Worm (Caenorhabditis elegans) whole organism, L1 larva: ENCODE results near the gene F18E3.13.

Source experiments
- C04F5.9 ChIP-seq: sonication (generic microtip); optimal IDR thresholded peaks from 2 replicates; lab custom pipeline; 2016; ENCODE audit warnings: missing genetic modification characterization, missing compliant biosample characterization
- C16A3.4 ChIP-seq: fragments of 150-350 bp; optimal IDR thresholded peaks from 2 replicates; lab custom pipeline; 2014; ENCODE audit warnings: missing biosample characterization, missing genetic modification characterization
- C34B4.2 ChIP-seq: sonication (generic microtip); optimal IDR thresholded peaks from 2 replicates; lab custom pipeline; 2017; ENCODE audit warnings: mild to moderate bottlenecking, missing genetic modification characterization, missing compliant biosample characterization
- aha-1 ChIP-seq: fragments of 150-350 bp; optimal IDR thresholded peaks from 2 replicates; lab custom pipeline; 2014; ENCODE audit warnings: missing biosample characterization, missing genetic modification characterization
- alr-1 ChIP-seq: fragments of 200-800 bp; sonication (Bioruptor generic); optimal IDR thresholded peaks from 2 replicates; lab custom pipeline; 2018; ENCODE audit warnings: borderline replicate concordance, mild to moderate bottlenecking, missing genetic modification characterization, missing compliant biosample characterization
- aly-2 ChIP-seq: fragments of 150-350 bp; optimal IDR thresholded peaks from 2 replicates; lab custom pipeline; 2014; ENCODE audit warnings: missing biosample characterization, missing genetic modification characterization
- ama-1 ChIP-seq: fragments of 150-350 bp; optimal IDR thresholded peaks from 2 replicates; lab custom pipeline; 2014
- blmp-1 ChIP-seq: fragments of 150-350 bp; optimal IDR thresholded peaks from 2 replicates; lab custom pipeline; 2014; ENCODE audit warnings: missing biosample characterization, missing genetic modification characterization
- ceh-63 ChIP-seq: fragments of 200-800 bp; sonication (Bioruptor generic); optimal IDR thresholded peaks from 2 replicates; lab custom pipeline; 2018; ENCODE audit warnings: mild to moderate bottlenecking, missing genetic modification characterization, missing compliant biosample characterization
- ceh-88 ChIP-seq: fragments of 200-800 bp; sonication (Bioruptor generic); IDR thresholded peaks from 2 replicates; pipeline ENCODE4 v1.3.6; 2022; ENCODE audit warnings: missing genetic modification characterization, missing compliant biosample characterization
- dsc-1 ChIP-seq: sonication (generic microtip); optimal IDR thresholded peaks from 2 replicates; lab custom pipeline; 2016; ENCODE audit warnings: mild to moderate bottlenecking, missing genetic modification characterization, missing compliant biosample characterization
- efl-1 ChIP-seq, 4 experiments: fragments of 150-350 bp; optimal IDR thresholded peaks in 3 of 4; peaks in 1 of 4; 1 replicate in 1 of 4; 2 replicates in 3 of 4; lab custom pipeline; 2014; ENCODE audit warnings: missing biosample characterization in 2 of 4, missing genetic modification characterization in 2 of 4, missing genetic modification reagents in 2 of 4
- egl-27 ChIP-seq, 2 experiments: fragments of 150-350 bp in 1 of 2; sonication (generic microtip); optimal IDR thresholded peaks; 3 replicates each; lab custom pipeline; 2017 to 2018; ENCODE audit warnings: missing biosample characterization in 2 of 2, missing genetic modification characterization in 2 of 2, missing genetic modification reagents in 2 of 2
- elt-2 ChIP-seq: sonication (generic microtip); optimal IDR thresholded peaks from 2 replicates; lab custom pipeline; 2016; ENCODE audit warnings: missing genetic modification characterization, mild to moderate bottlenecking, inconsistent platforms, missing compliant biosample characterization, missing genetic modification reagents
- elt-3 ChIP-seq, 6 experiments: fragments of 150-350 bp in 1 of 6; sonication (generic microtip); optimal IDR thresholded peaks; 2 replicates each; lab custom pipeline; 2017 to 2018; ENCODE audit warnings: missing biosample characterization in 6 of 6, missing genetic modification characterization in 6 of 6, inconsistent platforms in 1 of 6
- fkh-4 ChIP-seq: sonication (generic microtip); optimal IDR thresholded peaks from 2 replicates; lab custom pipeline; 2016; ENCODE audit warnings: missing compliant biosample characterization, missing genetic modification characterization, borderline replicate concordance
- grh-1 ChIP-seq: fragments of 200-800 bp; sonication (Bioruptor generic); IDR thresholded peaks from 2 replicates; pipeline ENCODE4 v1.3.6; 2022; ENCODE audit warnings: missing genetic modification reagents, missing genetic modification characterization, missing compliant biosample characterization
- hlh-4 ChIP-seq: sonication (generic microtip); optimal IDR thresholded peaks from 2 replicates; lab custom pipeline; 2016; ENCODE audit warnings: mild to moderate bottlenecking, missing genetic modification characterization, missing compliant biosample characterization
- hpl-2 ChIP-seq: fragments of 150-350 bp; optimal IDR thresholded peaks from 2 replicates; lab custom pipeline; 2014; ENCODE audit warnings: missing biosample characterization, missing genetic modification reagents, missing genetic modification characterization
- isw-1 ChIP-seq: fragments of 200-800 bp; sonication (Bioruptor generic); IDR thresholded peaks from 2 replicates; pipeline ENCODE4 v1.3.6; 2022; ENCODE audit warnings: missing genetic modification characterization, missing compliant biosample characterization
- lin-35 ChIP-seq, 2 experiments: fragments of 150-350 bp; optimal IDR thresholded peaks; 2 replicates each; lab custom pipeline; 2014; ENCODE audit warnings: missing biosample characterization in 2 of 2, missing genetic modification characterization in 2 of 2, missing genetic modification reagents in 2 of 2
- lsy-2 ChIP-seq, 2 experiments: fragments of 150-350 bp; optimal IDR thresholded peaks; 2 replicates each; lab custom pipeline; 2014; ENCODE audit warnings: missing biosample characterization in 2 of 2, missing genetic modification characterization in 2 of 2
- mab-9 ChIP-seq: fragments of 200-800 bp; sonication (Bioruptor generic); IDR thresholded peaks from 2 replicates; pipeline ENCODE4 v1.3.6; 2022; ENCODE audit warnings: missing genetic modification reagents, missing genetic modification characterization, missing compliant biosample characterization
- mdl-1 ChIP-seq, 2 experiments: fragments of 150-350 bp; optimal IDR thresholded peaks; 2 replicates each; lab custom pipeline; 2014 to 2017; ENCODE audit warnings: missing biosample characterization in 2 of 2, missing genetic modification characterization in 2 of 2, inconsistent platforms in 1 of 2
- mef-2 ChIP-seq: fragments of 150-350 bp; optimal IDR thresholded peaks from 2 replicates; lab custom pipeline; 2014; ENCODE audit warnings: missing biosample characterization, missing genetic modification characterization
- nhr-11 ChIP-seq: fragments of 150-350 bp; optimal IDR thresholded peaks from 2 replicates; lab custom pipeline; 2014; ENCODE audit warnings: missing biosample characterization, missing genetic modification characterization
- nhr-12 ChIP-seq: sonication (generic microtip); optimal IDR thresholded peaks from 2 replicates; lab custom pipeline; 2017; ENCODE audit warnings: missing biosample characterization, missing genetic modification characterization
- nhr-19 ChIP-seq: fragments of 200-800 bp; sonication (Bioruptor generic); conservative IDR thresholded peaks from 2 replicates; pipeline ENCODE4 v1.3.6; 2022; ENCODE audit warnings: missing genetic modification characterization, missing compliant biosample characterization
- nhr-20 ChIP-seq: sonication (generic microtip); optimal IDR thresholded peaks from 2 replicates; lab custom pipeline; 2016; ENCODE audit warnings: mild to moderate bottlenecking, missing genetic modification characterization, missing compliant biosample characterization
- nhr-47 ChIP-seq: sonication (generic microtip); optimal IDR thresholded peaks from 2 replicates; lab custom pipeline; 2016; ENCODE audit warnings: mild to moderate bottlenecking, missing genetic modification characterization, moderate library complexity, missing compliant biosample characterization
- nhr-71 ChIP-seq: sonication (generic microtip); optimal IDR thresholded peaks from 2 replicates; lab custom pipeline; 2016; ENCODE audit warnings: mild to moderate bottlenecking, missing genetic modification characterization, moderate library complexity, missing compliant biosample characterization
- nhr-76 ChIP-seq: sonication (generic microtip); optimal IDR thresholded peaks from 2 replicates; lab custom pipeline; 2017; ENCODE audit warnings: missing biosample characterization, missing genetic modification characterization
- nhr-85 ChIP-seq: sonication (generic microtip); peaks from one replicate; lab custom pipeline; 2016; ENCODE audit warnings: missing genetic modification characterization, inconsistent platforms, missing compliant biosample characterization
- rnt-1 ChIP-seq: sonication (generic microtip); optimal IDR thresholded peaks from 2 replicates; lab custom pipeline; 2016; ENCODE audit warnings: mild to moderate bottlenecking, missing genetic modification characterization, moderate library complexity, missing compliant biosample characterization
- sptf-1 ChIP-seq: fragments of 150-350 bp; optimal IDR thresholded peaks from 2 replicates; lab custom pipeline; 2014; ENCODE audit warnings: missing biosample characterization, missing genetic modification characterization
- sup-37 ChIP-seq: fragments of 200-800 bp; sonication (Bioruptor generic); optimal IDR thresholded peaks from 2 replicates; lab custom pipeline; 2018; ENCODE audit warnings: mild to moderate bottlenecking, missing genetic modification characterization, missing compliant biosample characterization
- swsn-7 ChIP-seq: sonication (generic microtip); optimal IDR thresholded peaks from 2 replicates; lab custom pipeline; 2016; ENCODE audit warnings: missing genetic modification characterization, missing compliant biosample characterization
- tbx-2 ChIP-seq: sonication (generic microtip); optimal IDR thresholded peaks from 2 replicates; lab custom pipeline; 2016; ENCODE audit warnings: missing genetic modification characterization, missing compliant biosample characterization
- tlp-1 ChIP-seq: fragments of 150-350 bp; optimal IDR thresholded peaks from 2 replicates; lab custom pipeline; 2014; ENCODE audit warnings: missing biosample characterization, missing genetic modification characterization
- unc-130 ChIP-seq: fragments of 150-350 bp; optimal IDR thresholded peaks from 2 replicates; lab custom pipeline; 2017; ENCODE audit warnings: missing biosample characterization, missing genetic modification characterization, inconsistent platforms
- unc-30 ChIP-seq: sonication (generic microtip); optimal IDR thresholded peaks from 2 replicates; lab custom pipeline; 2017; ENCODE audit warnings: missing biosample characterization, missing genetic modification characterization
- unc-86 ChIP-seq: sonication (generic microtip); optimal IDR thresholded peaks from 2 replicates; lab custom pipeline; 2016; ENCODE audit warnings: missing genetic modification characterization, missing compliant biosample characterization
- vab-15 ChIP-seq: sonication (generic microtip); optimal IDR thresholded peaks from 2 replicates; lab custom pipeline; 2017; ENCODE audit warnings: missing genotype, mild to moderate bottlenecking, missing genetic modification characterization, missing compliant biosample characterization
- zip-4 ChIP-seq: fragments of 200-800 bp; sonication (Bioruptor generic); optimal IDR thresholded peaks from 2 replicates; lab custom pipeline; 2018; ENCODE audit warnings: mild to moderate bottlenecking, missing genetic modification characterization, moderate library complexity, missing compliant biosample characterization

Gene F18E3.13

ce11 chrV:7414909-7415308, 1.1 kb upstream of the F18E3.13 start, which contains the start of gene F18E3.12:
Gene F18E3.12, plus strand, starts transcription at chrV:7414985.
- TF ChIP-seq lin-35 (GFP tag; optimal IDR thresholded peaks at IDR 0.05; lab: Kevin White, UChicago) (peak in 1 of 2 experiments; percentile 12), nhr-19 (GFP tag; lab: Robert Waterston, UW) (no peak), C34B4.2 (no peak)
- TF ChIP-seq, all 84 proteins: peak for 1

- peak in 1 of 2 experiments; percentile 17 for TF ChIP-seq lin-35 (GFP tag; optimal IDR thresholded peaks at IDR 0.05; lab: Kevin White, UChicago)
- TF ChIP-seq C04F5.9 (tag; lab: Kevin White, UChicago), result no peak
These were observed 605 bp downstream of the F18E3.13 start for ce11 chrV:7416569-7416968.

ce11 chrV:7417018-7417716, 1.2 kb downstream of the F18E3.13 start, which contains the start of gene srw-67:
Gene srw-67, plus strand, starts transcription at chrV:7417660.
- no peak for TF ChIP-seq nhr-47
- peak; percentile 14 for TF ChIP-seq blmp-1 (tag; lab: Kevin White, UChicago)
- no peak for TF ChIP-seq vab-15 (tag; lab: Kevin White, UChicago)
- TF ChIP-seq nhr-11, result no peak
- no peak for TF ChIP-seq unc-86
- no peak for TF ChIP-seq swsn-7 (tag; lab: Kevin White, UChicago)
- no peak for TF ChIP-seq efl-1 (optimal IDR thresholded peaks at IDR 0.05; lab: Kevin White, UChicago)
- TF ChIP-seq efl-1 (GFP tag; optimal IDR thresholded peaks at IDR 0.05 in 1 of 2; lab: Kevin White, UChicago), result peak in 1 of 2 experiments; percentile 41
- no peak for TF ChIP-seq tbx-2
- TF ChIP-seq elt-3 (tag; optimal IDR thresholded peaks at IDR 0.05; lab: Kevin White, UChicago), result peak in 1 of 6 experiments; percentile 33
- TF ChIP-seq aly-2, result no peak
- no peak for TF ChIP-seq alr-1
- no peak for TF ChIP-seq sup-37
- TF ChIP-seq mab-9 (GFP tag; lab: Robert Waterston, UW), result no peak
- TF ChIP-seq ama-1 (lab: Kevin White, UChicago), result no peak
- TF ChIP-seq C16A3.4 (tag; lab: Kevin White, UChicago), result no peak
- TF ChIP-seq, all 84 proteins: peak for 3

- no peak for TF ChIP-seq mab-9 (GFP tag; lab: Robert Waterston, UW)
- TF ChIP-seq mef-2 (tag; lab: Kevin White, UChicago), result no peak
- no peak for TF ChIP-seq dsc-1 (tag; lab: Kevin White, UChicago)
- no peak for TF ChIP-seq nhr-20 (tag; lab: Kevin White, UChicago)
- TF ChIP-seq lsy-2 (tag; optimal IDR thresholded peaks at IDR 0.05; lab: Kevin White, UChicago), result no peak
- no peak for TF ChIP-seq hlh-4 (tag; lab: Kevin White, UChicago)
- TF ChIP-seq vab-15 (tag; lab: Kevin White, UChicago), result no peak
- TF ChIP-seq rnt-1 (tag; lab: Kevin White, UChicago), result no peak
- no peak for TF ChIP-seq nhr-11
- TF ChIP-seq sptf-1 (tag; lab: Kevin White, UChicago), result no peak
- no peak for TF ChIP-seq unc-130 (tag; lab: Kevin White, UChicago)
- TF ChIP-seq grh-1, result no peak
- no peak for TF ChIP-seq ceh-88 (GFP tag; lab: Robert Waterston, UW)
- TF ChIP-seq egl-27 (tag; optimal IDR thresholded peaks at IDR 0.05; lab: Kevin White, UChicago), result no peak
- TF ChIP-seq tbx-2, result no peak
- TF ChIP-seq ceh-63 (GFP tag; lab: Kevin White, UChicago), result no peak
- no peak for TF ChIP-seq nhr-19 (GFP tag; lab: Robert Waterston, UW)
- TF ChIP-seq unc-30 (tag; lab: Kevin White, UChicago), result no peak
- no peak for TF ChIP-seq nhr-12
These were observed 4.2 kb downstream of the F18E3.13 start, which contains the start of gene srxa-4 for ce11 chrV:7420162-7420561. Gene srxa-4, plus strand, starts transcription at chrV:7420462.

- TF ChIP-seq tbx-2 (no peak), zip-4 (GFP tag; lab: Kevin White, UChicago) (no peak), nhr-47 (no peak), aha-1 (no peak), elt-2 (tag; lab: Kevin White, UChicago) (no peak), isw-1 (GFP tag; lab: Robert Waterston, UW) (no peak), rnt-1 (tag; lab: Kevin White, UChicago) (no peak), tlp-1 (tag; lab: Kevin White, UChicago) (no peak), blmp-1 (tag; lab: Kevin White, UChicago) (no peak), nhr-85 (no peak), fkh-4 (tag; lab: Kevin White, UChicago) (no peak), hpl-2 (GFP tag; lab: Kevin White, UChicago) (no peak), mdl-1 (tag; optimal IDR thresholded peaks at IDR 0.05; lab: Kevin White, UChicago) (no peak), unc-30 (tag; lab: Kevin White, UChicago) (no peak), nhr-11 (no peak), nhr-71 (tag; lab: Kevin White, UChicago) (no peak), nhr-76 (tag; lab: Kevin White, UChicago) (no peak)
These were observed 8.4 kb downstream of the F18E3.13 start, which contains the start of gene F18E3.10 for ce11 chrV:7424336-7424735. Gene F18E3.10, minus strand, starts transcription at chrV:7424436.
